Fruit fly (Drosophila melanogaster) whole organism: Measurements from ENCODE around the gene Glut1.

Source experiments
- CG8478 ChIP-seq: fragments of >200 bp; optimal IDR thresholded peaks from 2 replicates; lab custom pipeline; 2018; ENCODE audit warnings: inconsistent platforms
- pan ChIP-seq: fragments of >200 bp; optimal IDR thresholded peaks from 2 replicates; lab custom pipeline; 2017
- usp ChIP-seq: fragments of >200 bp; optimal IDR thresholded peaks from 2 replicates; lab custom pipeline; 2017; ENCODE audit warnings: missing biosample characterization, missing genetic modification characterization, mixed read lengths

DNA sequence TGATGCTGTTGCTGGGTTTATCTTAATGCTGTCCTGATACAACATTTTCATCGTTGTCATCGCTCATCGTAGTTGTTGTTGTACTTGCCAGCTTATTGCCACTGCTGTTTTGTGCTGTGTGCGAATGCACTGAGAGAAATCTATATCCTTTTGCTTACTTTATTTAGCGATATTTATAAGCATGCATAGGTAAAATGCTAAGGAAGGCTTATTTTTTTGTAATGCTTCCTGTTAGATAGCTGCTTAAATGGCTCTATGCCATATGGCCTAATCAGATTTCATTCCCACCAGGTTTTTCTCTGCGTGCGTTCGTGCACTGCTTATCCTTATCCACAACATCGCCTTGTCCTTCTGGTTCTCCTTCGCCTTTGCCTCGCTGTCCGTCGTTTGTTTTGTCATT, 38.3 kb downstream of the Glut1 start:
- TF ChIP-seq usp (GFP tag; lab: Kevin White, UChicago): no peak
- TF ChIP-seq CG8478 (lab: Kevin White, UChicago): no peak
- no peak for TF ChIP-seq pan
